Worm (Caenorhabditis elegans) whole organism, L3 larva: ENCODE data around the gene F02D10.2.

ENCODE experiments used
- ama-1 ChIP-seq: fragments of 150-350 bp; optimal IDR thresholded peaks from 2 replicates; lab custom pipeline; 2018
- ceh-28 ChIP-seq: fragments of 150-350 bp; optimal IDR thresholded peaks from 2 replicates; lab custom pipeline; 2014; ENCODE audit warnings: missing biosample characterization, missing genetic modification reagents, missing genetic modification characterization
- eor-1 ChIP-seq, 2 experiments: fragments of 150-350 bp; optimal IDR thresholded peaks; 2 replicates each; lab custom pipeline; 2014 to 2018; ENCODE audit warnings: missing biosample characterization in 2 of 2, missing genetic modification characterization in 2 of 2
- fkh-2 ChIP-seq: fragments of 150-350 bp; optimal IDR thresholded peaks from 2 replicates; lab custom pipeline; 2014; ENCODE audit warnings: missing biosample characterization, missing genetic modification reagents, missing genetic modification characterization
- jun-1 ChIP-seq: fragments of 150-350 bp; optimal IDR thresholded peaks from 2 replicates; lab custom pipeline; 2014; ENCODE audit warnings: missing biosample characterization, missing genetic modification reagents, missing genetic modification characterization
- lsy-12 ChIP-seq: sonication (generic microtip); optimal IDR thresholded peaks from 2 replicates; lab custom pipeline; 2016; ENCODE audit warnings: mild to moderate bottlenecking, missing genetic modification characterization, missing compliant biosample characterization
- nhr-25 ChIP-seq: sonication (generic microtip); optimal IDR thresholded peaks from 2 replicates; lab custom pipeline; 2017; ENCODE audit warnings: missing biosample characterization, missing genetic modification characterization
- nhr-28 ChIP-seq: fragments of 150-350 bp; optimal IDR thresholded peaks from 2 replicates; lab custom pipeline; 2014; ENCODE audit warnings: missing biosample characterization, missing genetic modification characterization
- nhr-76 ChIP-seq: fragments of 150-350 bp; sonication (generic microtip); optimal IDR thresholded peaks from 5 replicates; lab custom pipeline; 2014; ENCODE audit warnings: missing biosample characterization, missing genetic modification characterization
- nhr-77 ChIP-seq: fragments of 150-350 bp; optimal IDR thresholded peaks from 2 replicates; lab custom pipeline; 2014; ENCODE audit warnings: missing biosample characterization, missing genetic modification characterization
- pqm-1 ChIP-seq: fragments of 150-350 bp; optimal IDR thresholded peaks from 2 replicates; lab custom pipeline; 2017; ENCODE audit warnings: missing biosample characterization, missing genetic modification characterization, inconsistent platforms
- tbx-2 ChIP-seq: sonication (generic microtip); optimal IDR thresholded peaks from 2 replicates; lab custom pipeline; 2016; ENCODE audit warnings: mild to moderate bottlenecking, missing genetic modification characterization, missing compliant biosample characterization
- unc-62 ChIP-seq: fragments of 150-350 bp; sonication (generic microtip); optimal IDR thresholded peaks from 4 replicates; lab custom pipeline; 2014; ENCODE audit warnings: missing biosample characterization, missing genetic modification reagents, missing genetic modification characterization
- zag-1 ChIP-seq: fragments of 150-350 bp; optimal IDR thresholded peaks from 2 replicates; lab custom pipeline; 2014; ENCODE audit warnings: missing biosample characterization, missing genetic modification characterization

ce11 chrX:13463793-13464192, at the start of gene F02D10.2:
- no peak for TF ChIP-seq pqm-1 (tag; lab: Kevin White, UChicago)
- TF ChIP-seq eor-1 (tag; optimal IDR thresholded peaks at IDR 0.05; lab: Kevin White, UChicago) = no peak
- TF ChIP-seq ceh-28 (tag; lab: Kevin White, UChicago) = no peak
- TF ChIP-seq nhr-28 (tag; lab: Kevin White, UChicago) = no peak
- TF ChIP-seq nhr-76 (tag; lab: Kevin White, UChicago) = no peak
- TF ChIP-seq fkh-2 (tag; lab: Kevin White, UChicago) = no peak
- TF ChIP-seq ama-1 (lab: Kevin White, UChicago) = no peak
- no peak for TF ChIP-seq lsy-12
- TF ChIP-seq zag-1 (tag; lab: Kevin White, UChicago) = no peak
- TF ChIP-seq jun-1 = no peak
- no peak for TF ChIP-seq unc-62 (GFP tag; lab: Kevin White, UChicago)
- no peak for TF ChIP-seq nhr-77
- no peak for TF ChIP-seq tbx-2 (tag; lab: Kevin White, UChicago)
- no peak for TF ChIP-seq nhr-25
